Fruit fly (Drosophila melanogaster): ENCODE results near the gene Rh5.

The Rh5 gene

DNA sequence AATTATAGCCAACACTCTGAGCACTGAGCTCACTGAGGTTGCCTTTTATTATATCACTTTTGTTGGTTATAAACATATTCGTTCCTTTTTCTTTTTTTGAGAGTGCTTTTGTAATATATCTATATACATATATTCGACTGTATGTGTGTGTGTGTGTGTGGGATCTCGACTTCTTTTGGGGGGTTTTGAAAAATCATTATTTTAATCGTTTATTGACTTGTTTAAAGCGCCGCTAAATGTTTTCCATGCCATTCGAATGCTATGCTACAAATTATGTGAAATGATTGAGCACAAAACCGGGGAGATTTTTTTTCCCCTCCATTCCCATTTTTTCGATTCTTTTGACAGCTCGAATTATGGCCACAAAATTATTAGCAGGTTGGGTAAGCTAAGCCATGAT lies 38.5 kb upstream of the Rh5 start:
- TF ChIP-seq Pif1A (GFP tag; optimal IDR thresholded peaks at IDR 0.05) (no peak), CG17806 (tag; optimal IDR thresholded peaks at IDR 0.05) (no peak), D1 (tag; optimal IDR thresholded peaks at IDR 0.05) (no peak), CG13204 (GFP tag; optimal IDR thresholded peaks at IDR 0.05) (no peak)

DNA sequence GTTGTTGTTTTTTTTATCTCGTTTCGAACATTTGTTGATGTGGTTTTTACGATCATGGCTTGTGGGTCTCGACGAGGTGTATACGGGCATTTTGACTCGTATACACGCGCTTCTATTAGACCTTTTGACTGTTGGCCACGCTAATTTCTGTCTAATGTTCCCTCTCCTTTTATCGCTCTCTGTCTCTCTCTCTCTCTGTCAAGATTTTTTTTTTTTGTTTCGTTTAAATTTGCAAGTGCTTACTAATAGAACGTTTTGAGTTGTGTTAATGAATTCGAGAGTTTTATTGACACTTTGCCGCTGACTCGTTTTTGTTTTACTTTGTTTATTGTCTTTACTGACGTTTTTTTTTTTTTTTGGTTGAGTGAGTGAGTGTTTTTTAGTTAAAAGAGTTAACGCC lies 37.6 kb upstream of the Rh5 start:
- TF ChIP-seq CG34367 (tag; optimal IDR thresholded peaks at IDR 0.05): no peak
- TF ChIP-seq CG32121 (GFP tag; IDR thresholded peaks at IDR 0.05): no peak
- TF ChIP-seq CG8159 (tag; optimal IDR thresholded peaks at IDR 0.05): no peak
- no peak for TF ChIP-seq CG13204 (GFP tag; optimal IDR thresholded peaks at IDR 0.05)
- no peak for TF ChIP-seq EcR (GFP tag; optimal IDR thresholded peaks at IDR 0.05)

DNA sequence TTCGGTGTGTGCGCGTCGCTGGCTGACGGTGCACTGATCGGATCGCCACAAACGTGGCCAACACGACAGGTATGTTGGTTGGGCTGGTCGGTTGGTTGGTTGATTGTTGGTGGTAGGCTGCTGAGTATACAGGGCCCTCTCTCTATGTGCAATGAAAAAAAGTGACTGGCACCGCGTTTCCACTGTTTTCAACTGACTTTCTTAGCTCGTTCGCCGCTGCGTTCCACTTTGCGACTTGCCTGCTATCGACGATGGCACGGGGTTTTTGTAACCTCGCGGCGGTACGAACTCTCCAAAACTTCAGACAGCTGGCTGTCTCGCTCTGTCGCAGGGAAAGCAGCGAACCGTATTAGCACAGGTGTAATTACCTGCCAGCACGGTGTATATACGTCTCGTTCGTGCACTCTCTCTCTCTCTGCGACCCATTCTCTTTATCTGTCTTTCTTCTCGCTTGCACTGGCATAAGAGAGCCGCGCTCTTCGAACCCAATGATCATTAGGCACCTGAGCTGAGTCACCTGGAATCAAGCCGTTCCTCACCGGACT lies 37.0 kb upstream of the Rh5 start:
- TF ChIP-seq gl (tag; optimal IDR thresholded peaks at IDR 0.05): no peak
- TF ChIP-seq CG34367 (tag; optimal IDR thresholded peaks at IDR 0.05): peak; percentile 7
- TF ChIP-seq CG15710 (tag; optimal IDR thresholded peaks at IDR 0.05): no peak
- TF ChIP-seq Snoo (tag; optimal IDR thresholded peaks at IDR 0.05): peak; percentile 15
- peak; percentile 73; the same call in 2 of the 3 replicates for TF ChIP-seq CG4496 (GFP tag; IDR thresholded peaks at IDR 0.05)
- no peak for TF ChIP-seq CG10348 (GFP tag; IDR thresholded peaks at IDR 0.05)
- TF ChIP-seq fd96Ca (GFP tag; IDR thresholded peaks at IDR 0.05): 0 out of 3 replicates have a peak, but pooled peaks have one; percentile 27
- TF ChIP-seq CG32121 (GFP tag; IDR thresholded peaks at IDR 0.05): no peak
- TF ChIP-seq Pif1A (GFP tag; optimal IDR thresholded peaks at IDR 0.05): no peak
- no peak for TF ChIP-seq CG12605 (GFP tag; IDR thresholded peaks at IDR 0.05)
- TF ChIP-seq CG8301 (tag; optimal IDR thresholded peaks at IDR 0.05): no peak
- no peak for TF ChIP-seq CG8159 (tag; optimal IDR thresholded peaks at IDR 0.05)
- peak; percentile 64 for TF ChIP-seq CG13204 (GFP tag; optimal IDR thresholded peaks at IDR 0.05)
- peak; percentile 50; the same call in 1 of the 2 replicates for TF ChIP-seq Ets98B (GFP tag; IDR thresholded peaks at IDR 0.05)
- no peak for TF ChIP-seq Pif1B (GFP tag; optimal IDR thresholded peaks at IDR 0.05)
- peak; percentile 67 for TF ChIP-seq EcR (GFP tag; optimal IDR thresholded peaks at IDR 0.05)

DNA sequence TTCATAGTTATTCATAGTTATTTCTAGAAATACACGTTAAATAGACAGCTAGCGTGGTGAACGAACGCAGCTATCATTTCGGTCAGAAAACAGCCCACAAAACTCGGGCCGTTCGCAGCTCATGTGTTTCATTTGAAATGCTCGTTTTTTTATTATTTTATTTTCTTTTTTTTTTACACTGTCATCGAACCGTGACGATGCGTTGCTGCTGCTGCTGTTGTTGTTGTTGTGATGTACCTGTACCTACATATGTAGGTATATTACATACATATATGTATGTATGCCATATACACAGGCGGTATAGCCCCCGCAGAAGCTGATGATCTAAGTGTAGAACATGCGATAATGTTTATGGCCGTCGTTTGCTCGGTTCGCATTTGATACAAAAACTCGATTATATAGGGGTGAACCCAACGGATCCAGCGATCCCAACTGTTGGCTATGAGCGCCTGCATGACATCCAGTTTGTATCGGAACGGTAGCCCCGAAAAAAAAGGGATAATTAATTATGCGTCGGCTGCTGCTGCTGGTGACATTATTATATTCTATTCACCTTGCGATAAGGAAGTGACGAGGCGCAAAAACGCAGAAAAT lies 34.7 kb upstream of the Rh5 start:
- TF ChIP-seq CG34367 (tag; optimal IDR thresholded peaks at IDR 0.05): no peak
- TF ChIP-seq CG4496 (GFP tag; IDR thresholded peaks at IDR 0.05): no peak
- TF ChIP-seq CG13204 (GFP tag; optimal IDR thresholded peaks at IDR 0.05): no peak
- TF ChIP-seq EcR (GFP tag; optimal IDR thresholded peaks at IDR 0.05): no peak
- no peak for TF ChIP-seq Pif1B (GFP tag; optimal IDR thresholded peaks at IDR 0.05)

DNA sequence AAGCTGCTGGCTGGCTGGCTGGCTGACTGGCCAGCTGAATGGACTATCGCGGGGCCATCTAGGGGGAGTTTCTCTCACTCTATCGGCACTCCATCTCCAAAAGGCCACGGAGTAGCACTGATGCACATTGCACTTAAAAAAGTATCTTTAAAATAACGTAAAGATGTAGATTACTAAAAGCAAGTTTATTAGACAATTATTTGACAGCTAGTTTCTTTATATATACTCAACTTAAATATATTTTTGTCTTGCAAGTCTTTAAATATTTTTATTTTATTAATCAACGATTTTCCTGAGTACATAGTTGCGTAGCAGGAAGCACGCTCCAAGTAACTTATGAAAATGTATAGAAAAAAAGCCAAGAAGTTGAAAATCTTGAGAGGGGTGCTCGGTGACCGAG lies 31.0 kb upstream of the Rh5 start:
- TF ChIP-seq CG8301 (tag; optimal IDR thresholded peaks at IDR 0.05) (peak; percentile 17), CG14655 (GFP tag; optimal IDR thresholded peaks at IDR 0.05) (peak; percentile 50), CG9948 (tag; optimal IDR thresholded peaks at IDR 0.05) (peak; percentile 12), Pif1A (GFP tag; optimal IDR thresholded peaks at IDR 0.05) (no peak)

DNA sequence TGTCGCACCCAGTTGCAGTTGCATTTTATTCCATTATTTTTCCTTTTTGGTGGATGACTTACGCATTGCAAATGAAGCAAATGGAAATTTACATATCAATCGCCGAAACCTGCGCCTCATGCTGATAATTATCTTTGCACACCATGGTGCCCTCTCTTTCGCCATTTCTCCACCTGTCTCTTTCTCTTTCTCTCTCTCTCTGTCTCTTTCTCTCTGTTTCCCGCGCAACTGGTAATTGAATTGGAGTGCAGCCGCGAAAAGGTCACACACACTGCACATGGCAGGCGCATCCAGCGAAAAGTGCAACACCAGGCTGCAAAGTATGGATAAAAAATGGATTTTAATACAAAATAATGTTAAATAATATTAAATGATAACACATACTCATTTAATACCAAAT lies 30.2 kb upstream of the Rh5 start:
- TF ChIP-seq CG4496 (GFP tag; IDR thresholded peaks at IDR 0.05) (0 out of 3 replicates have a peak, but pooled peaks have one; percentile 20), fd96Ca (GFP tag; IDR thresholded peaks at IDR 0.05) (no peak)

DNA sequence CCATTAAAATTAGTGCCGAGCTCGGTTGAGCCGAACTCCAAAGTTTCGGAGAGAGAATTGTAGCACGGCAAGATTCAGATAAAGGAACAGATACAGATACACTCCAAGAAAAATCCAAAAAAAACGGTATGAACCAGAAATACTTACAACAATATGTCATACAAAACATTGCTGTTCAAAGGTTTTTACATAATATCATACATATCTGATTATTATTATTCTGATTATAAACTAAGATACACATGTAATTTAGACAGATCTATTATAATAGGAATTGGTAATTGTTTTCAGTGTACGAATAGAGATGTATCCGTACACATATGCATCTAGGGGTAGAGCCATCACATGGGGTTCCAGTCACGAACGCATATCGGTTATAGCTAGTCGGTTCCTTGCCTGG lies 27.9 kb upstream of the Rh5 start:
- no peak for TF ChIP-seq CG8301 (tag; optimal IDR thresholded peaks at IDR 0.05)
- peak; percentile 9 for TF ChIP-seq CG9948 (tag; optimal IDR thresholded peaks at IDR 0.05)
- TF ChIP-seq CG8159 (tag; optimal IDR thresholded peaks at IDR 0.05): peak; percentile 7

DNA sequence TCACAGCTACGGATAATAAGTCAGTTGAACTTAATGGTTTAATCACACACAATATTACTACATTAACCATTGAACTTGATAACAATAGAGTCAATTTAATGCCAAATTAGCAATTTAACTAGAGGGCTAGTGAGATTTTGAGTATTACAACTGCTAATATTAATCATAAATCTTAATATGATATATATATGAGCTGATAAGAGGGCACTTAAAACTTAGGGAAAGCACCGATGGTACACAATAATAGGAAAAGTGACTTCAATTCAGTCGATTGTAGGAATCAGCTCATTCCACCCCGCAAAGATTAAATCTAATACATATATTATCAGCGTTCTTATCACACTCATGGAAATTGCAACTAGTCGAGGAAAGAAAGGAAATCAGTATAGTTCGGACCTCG lies 26.7 kb upstream of the Rh5 start, which contains the start of gene CG16965:
CG16965 (plus strand) TSS at position 382 of the 400 bp plus-strand sequence.
- no peak for TF ChIP-seq EcR (GFP tag; optimal IDR thresholded peaks at IDR 0.05)
- no peak for TF ChIP-seq CG15710 (tag; optimal IDR thresholded peaks at IDR 0.05)
- TF ChIP-seq CG8159 (tag; optimal IDR thresholded peaks at IDR 0.05): no peak
- no peak for TF ChIP-seq gl (tag; optimal IDR thresholded peaks at IDR 0.05)
- no peak for TF ChIP-seq D1 (tag; optimal IDR thresholded peaks at IDR 0.05)
- no peak for TF ChIP-seq CG12605 (GFP tag; IDR thresholded peaks at IDR 0.05)
- no peak for TF ChIP-seq Ets98B (GFP tag; IDR thresholded peaks at IDR 0.05)
- TF ChIP-seq CG8301 (tag; optimal IDR thresholded peaks at IDR 0.05): no peak
- no peak for TF ChIP-seq CG14655 (GFP tag; optimal IDR thresholded peaks at IDR 0.05)
- TF ChIP-seq CG10348 (GFP tag; IDR thresholded peaks at IDR 0.05): no peak
- no peak for TF ChIP-seq Snoo (tag; optimal IDR thresholded peaks at IDR 0.05)
- TF ChIP-seq CG9948 (tag; optimal IDR thresholded peaks at IDR 0.05): no peak
- no peak for TF ChIP-seq Pif1A (GFP tag; optimal IDR thresholded peaks at IDR 0.05)
- no peak for TF ChIP-seq Pif1B (GFP tag; optimal IDR thresholded peaks at IDR 0.05)
- no peak for TF ChIP-seq CG32121 (GFP tag; IDR thresholded peaks at IDR 0.05)
- no peak for TF ChIP-seq CG34367 (tag; optimal IDR thresholded peaks at IDR 0.05)
- no peak for TF ChIP-seq fd96Ca (GFP tag; IDR thresholded peaks at IDR 0.05)
- TF ChIP-seq CG13204 (GFP tag; optimal IDR thresholded peaks at IDR 0.05): no peak

All from whole organism, pupa.